Fruit fly (Drosophila melanogaster): ENCODE data around the gene Gr66a.

Gr66a gene

dm6 chr3L:8346100-8346980 lies 39.6 kb upstream of the Gr66a start, which contains the start of the genes CG7182 and GAPcenA (continued):
- TF ChIP-seq CG34224 (GFP tag; IDR thresholded peaks at IDR 0.05; ENCODE audit: partially characterized antibody), result peak; percentile 43; the same call in 1 of the 3 replicates
- no peak for TF ChIP-seq Lim3 (GFP tag; IDR thresholded peaks at IDR 0.05)
- TF ChIP-seq ase (GFP tag; IDR thresholded peaks at IDR 0.05), result peak; percentile 52; the same call in 1 of the 3 replicates
- peak; percentile 42; the same call in 1 of the 3 replicates for TF ChIP-seq CG14050 (GFP tag; IDR thresholded peaks at IDR 0.05)
- no peak for TF ChIP-seq Opbp (GFP tag; IDR thresholded peaks at IDR 0.05; ENCODE audit: partially characterized antibody)
- TF ChIP-seq fd96Cb (tag; optimal IDR thresholded peaks at IDR 0.05), result peak; percentile 63
- peak; percentile 46 for TF ChIP-seq tgo (GFP tag; IDR thresholded peaks at IDR 0.05)
- TF ChIP-seq CG10654 (GFP tag; optimal IDR thresholded peaks at IDR 0.05), result peak; percentile 61
- no peak for TF ChIP-seq Neu2 (GFP tag; optimal IDR thresholded peaks at IDR 0.05; ENCODE audit: borderline replicate concordance)
- peak; percentile 57 for TF ChIP-seq CG13296 (GFP tag; optimal IDR thresholded peaks at IDR 0.05)
- peak; percentile 44 for TF ChIP-seq CG10366 (GFP tag; IDR thresholded peaks at IDR 0.05)
- peak; percentile 68 for TF ChIP-seq bcd (GFP tag; optimal IDR thresholded peaks at IDR 0.05)
- peak; percentile 2 for TF ChIP-seq her (GFP tag; optimal IDR thresholded peaks at IDR 0.05)
- TF ChIP-seq Dbx (GFP tag; IDR thresholded peaks at IDR 0.05), result peak; percentile 46; the same call in 1 of the 3 replicates
- peak; percentile 67 for TF ChIP-seq Ptx1 (GFP tag; IDR thresholded peaks at IDR 0.05)
- TF ChIP-seq HLH4C (GFP tag; IDR thresholded peaks at IDR 0.05; ENCODE audit: partially characterized antibody), result peak; percentile 59; the same call in 2 of the 3 replicates
- TF ChIP-seq Dek (tag; optimal IDR thresholded peaks at IDR 0.05), result peak; percentile 76
- TF ChIP-seq exex (tag; optimal IDR thresholded peaks at IDR 0.05), result peak; percentile 31
- peak; percentile 64 for TF ChIP-seq CG1602 (GFP tag; optimal IDR thresholded peaks at IDR 0.05)
- peak; percentile 35; the same call in 1 of the 2 replicates for TF ChIP-seq amos (GFP tag; IDR thresholded peaks at IDR 0.05; ENCODE audit: partially characterized antibody)
- TF ChIP-seq CG9609 (GFP tag; optimal IDR thresholded peaks at IDR 0.05), result peak; percentile 16
- TF ChIP-seq yki (optimal IDR thresholded peaks at IDR 0.05), result no peak
- no peak for TF ChIP-seq TFAM (GFP tag; optimal IDR thresholded peaks at IDR 0.05)
- TF ChIP-seq slou (GFP tag; optimal IDR thresholded peaks at IDR 0.05), result peak; percentile 16
- TF ChIP-seq CG31441 (GFP tag; IDR thresholded peaks at IDR 0.05), result no peak; the same call in 1 of the 2 replicates
- TF ChIP-seq sens (GFP tag), result peak; percentile 84
- peak; percentile 42 for TF ChIP-seq Dp (GFP tag; optimal IDR thresholded peaks at IDR 0.05)
- peak; percentile 68 for TF ChIP-seq CG9817 (tag; optimal IDR thresholded peaks at IDR 0.05)
- peak; percentile 33 for TF ChIP-seq CG12299 (tag; optimal IDR thresholded peaks at IDR 0.05)
- peak; percentile 66; the same call in 1 of the 2 replicates for TF ChIP-seq onecut (GFP tag; IDR thresholded peaks at IDR 0.05)
- peak; percentile 46; the same call in 1 of the 3 replicates for TF ChIP-seq ken (GFP tag; IDR thresholded peaks at IDR 0.05)
- TF ChIP-seq CG7987 (GFP tag; optimal IDR thresholded peaks at IDR 0.05), result no peak
- TF ChIP-seq Rx (GFP tag; IDR thresholded peaks at IDR 0.05), result 0 out of 2 replicates have a peak, but pooled peaks have one; percentile 14
- no peak for TF ChIP-seq seq (GFP tag; IDR thresholded peaks at IDR 0.05)
- no peak for TF ChIP-seq D (optimal IDR thresholded peaks at IDR 0.05)
- TF ChIP-seq D (GFP tag; optimal IDR thresholded peaks at IDR 0.05), result peak; percentile 53
- TF ChIP-seq CG6813 (GFP tag; optimal IDR thresholded peaks at IDR 0.05), result peak; percentile 13
- TF ChIP-seq danr (GFP tag; IDR thresholded peaks at IDR 0.05), result no peak
- 0 out of 2 replicates have a peak, but pooled peaks have one; percentile 10 for TF ChIP-seq ttk (GFP tag; IDR thresholded peaks at IDR 0.05)
- peak; percentile 71 for TF ChIP-seq CG13894 (tag; optimal IDR thresholded peaks at IDR 0.05)
- TF ChIP-seq dimm (GFP tag; IDR thresholded peaks at IDR 0.05), result no peak
- TF ChIP-seq cas (GFP tag; IDR thresholded peaks at IDR 0.05), result no peak
- TF ChIP-seq Antp (GFP tag; optimal IDR thresholded peaks at IDR 0.05), result peak; percentile 16
- TF ChIP-seq pho (GFP tag; optimal IDR thresholded peaks at IDR 0.05), result peak; percentile 39
- TF ChIP-seq phol (tag; optimal IDR thresholded peaks at IDR 0.05), result peak; percentile 77
- peak; percentile 36 for TF ChIP-seq HLH54F (GFP tag; optimal IDR thresholded peaks at IDR 0.05)
- TF ChIP-seq ftz-f1 (GFP tag; optimal IDR thresholded peaks at IDR 0.05), result peak; percentile 38
- TF ChIP-seq BEAF-32 (GFP tag; optimal IDR thresholded peaks at IDR 0.05), result peak; percentile 72
- TF ChIP-seq sim (GFP tag; IDR thresholded peaks at IDR 0.05), result no peak
